Worm (Caenorhabditis elegans) whole organism, young adult: ENCODE data around the gene ugt-12.

Experiments
- B0261.1 ChIP-seq: sonication (generic microtip); optimal IDR thresholded peaks from 2 replicates; lab custom pipeline; 2016; ENCODE audit warnings: mild to moderate bottlenecking, missing genetic modification characterization, moderate library complexity, missing compliant biosample characterization
- B0336.3 ChIP-seq: fragments of 200-800 bp; sonication (Bioruptor generic); IDR thresholded peaks from 2 replicates; pipeline ENCODE4 v1.3.6; 2022; ENCODE audit warnings: missing genetic modification characterization, missing compliant biosample characterization
- D2030.7 ChIP-seq: fragments of 200-800 bp; sonication (Bioruptor generic); IDR thresholded peaks from 2 replicates; pipeline ENCODE4 v1.3.6; 2022; ENCODE audit warnings: missing genetic modification reagents, missing genetic modification characterization, missing compliant biosample characterization
- F49E8.2 ChIP-seq: sonication (generic microtip); optimal IDR thresholded peaks from 3 replicates; lab custom pipeline; 2017; ENCODE audit warnings: missing genetic modification characterization, mild to moderate bottlenecking, missing compliant biosample characterization, antibody characterized with exemption, moderate library complexity; ENCODE audit not compliant: insufficient read depth
- F57C9.4 ChIP-seq: sonication (generic microtip); optimal IDR thresholded peaks from 2 replicates; lab custom pipeline; 2017; ENCODE audit warnings: mild to moderate bottlenecking, missing genetic modification characterization, missing compliant biosample characterization
- T26A5.8 ChIP-seq: sonication (generic microtip); optimal IDR thresholded peaks from 2 replicates; lab custom pipeline; 2016; ENCODE audit warnings: missing genetic modification characterization, missing compliant biosample characterization
- Y53G8AR.9 ChIP-seq: fragments of 200-800 bp; sonication (Bioruptor generic); conservative IDR thresholded peaks from 2 replicates; pipeline ENCODE4 v1.3.6; 2022; ENCODE audit warnings: missing genetic modification reagents, missing genetic modification characterization, missing compliant biosample characterization
- Y56A3A.18 ChIP-seq: fragments of 200-800 bp; sonication (Bioruptor generic); IDR thresholded peaks from 2 replicates; pipeline ENCODE4 v1.3.6; 2022; ENCODE audit warnings: missing genetic modification reagents, missing genetic modification characterization, missing compliant biosample characterization
- Y79H2A.3 ChIP-seq: fragments of 200-800 bp; sonication (Bioruptor generic); conservative IDR thresholded peaks from 2 replicates; pipeline ENCODE4 v1.3.6; 2022; ENCODE audit warnings: missing genetic modification reagents, missing genetic modification characterization, missing compliant biosample characterization
- Y95B8A.8 ChIP-seq: fragments of 200-800 bp; sonication (Bioruptor generic); IDR thresholded peaks from 2 replicates; pipeline ENCODE4 v1.3.6; 2022; ENCODE audit warnings: missing genetic modification reagents, missing genetic modification characterization, missing compliant biosample characterization
- ama-1 ChIP-seq, 3 experiments: fragments of 150-350 bp in 1 of 3; sonication (generic microtip) in 2 of 3; optimal IDR thresholded peaks; 2 replicates each; lab custom pipeline; 2014 to 2018; ENCODE audit warnings: missing biosample characterization in 2 of 3, missing genetic modification characterization in 2 of 3, missing genetic modification reagents in 2 of 3
- atf-7 ChIP-seq: sonication (generic microtip); optimal IDR thresholded peaks from 2 replicates; lab custom pipeline; 2017; ENCODE audit warnings: mild to moderate bottlenecking, missing genetic modification characterization, missing compliant biosample characterization
- athp-1 ChIP-seq: sonication (generic microtip); optimal IDR thresholded peaks from 2 replicates; lab custom pipeline; 2017; ENCODE audit warnings: mild to moderate bottlenecking, missing genetic modification characterization, missing compliant biosample characterization
- attf-3 ChIP-seq: fragments of 200-800 bp; sonication (Bioruptor generic); conservative IDR thresholded peaks from 2 replicates; pipeline ENCODE4 v1.3.6; 2022; ENCODE audit warnings: missing genetic modification reagents, missing genetic modification characterization, missing compliant biosample characterization
- attf-6 ChIP-seq: fragments of 200-800 bp; sonication (Bioruptor generic); IDR thresholded peaks from 2 replicates; pipeline ENCODE4 v1.3.6; 2022; ENCODE audit warnings: missing genetic modification reagents, missing genetic modification characterization, missing compliant biosample characterization
- cebp-2 ChIP-seq: fragments of 200-800 bp; sonication (Bioruptor generic); IDR thresholded peaks from 2 replicates; pipeline ENCODE4 v1.3.6; 2022; ENCODE audit warnings: missing genetic modification characterization, missing compliant biosample characterization
- ceh-58 ChIP-seq: fragments of 200-800 bp; sonication (Bioruptor generic); IDR thresholded peaks from 2 replicates; pipeline ENCODE4 v1.3.6; 2022; ENCODE audit warnings: missing genetic modification characterization, missing compliant biosample characterization
- chd-7 ChIP-seq: sonication (generic microtip); optimal IDR thresholded peaks from 2 replicates; lab custom pipeline; 2016; ENCODE audit warnings: mild to moderate bottlenecking, missing genetic modification characterization, moderate library complexity, missing compliant biosample characterization
- die-1 ChIP-seq: sonication (generic microtip); optimal IDR thresholded peaks from 2 replicates; lab custom pipeline; 2016; ENCODE audit warnings: missing genotype, mild to moderate bottlenecking, missing genetic modification characterization, missing compliant biosample characterization
- efl-1 ChIP-seq: fragments of 150-350 bp; optimal IDR thresholded peaks from 2 replicates; lab custom pipeline; 2014; ENCODE audit warnings: missing biosample characterization, missing genetic modification reagents, missing genetic modification characterization
- hsf-1 ChIP-seq: fragments of 200-800 bp; sonication (Bioruptor generic); IDR thresholded peaks from 2 replicates; pipeline ENCODE4 v1.3.6; 2022; ENCODE audit warnings: missing genetic modification reagents, missing genetic modification characterization, missing compliant biosample characterization
- let-526 ChIP-seq: fragments of 200-800 bp; sonication (Bioruptor generic); IDR thresholded peaks from 2 replicates; pipeline ENCODE4 v1.3.6; 2022; ENCODE audit warnings: missing genetic modification reagents, missing genetic modification characterization, missing compliant biosample characterization
- let-607 ChIP-seq, 2 experiments: fragments of 200-800 bp in 1 of 2; sonication (Bioruptor generic) in 1 of 2; sonication (generic microtip) in 1 of 2; optimal IDR thresholded peaks; 2 replicates each; lab custom pipeline; 2016 to 2018; ENCODE audit warnings: mild to moderate bottlenecking in 2 of 2, missing compliant biosample characterization in 2 of 2, missing genetic modification characterization in 2 of 2, moderate library complexity in 2 of 2, missing genotype in 1 of 2
- lin-35 ChIP-seq, 3 experiments: fragments of 150-350 bp in 2 of 3; sonication (generic microtip) in 1 of 3; optimal IDR thresholded peaks; 2 replicates each; lab custom pipeline; 2014 to 2018; ENCODE audit warnings: missing biosample characterization in 3 of 3, missing genetic modification characterization in 3 of 3, missing genetic modification reagents in 3 of 3
- lin-40 ChIP-seq: sonication (generic microtip); optimal IDR thresholded peaks from 2 replicates; lab custom pipeline; 2016; ENCODE audit warnings: missing genetic modification characterization, mild to moderate bottlenecking, missing compliant biosample characterization, missing genotype, missing genetic modification reagents
- lin-54 ChIP-seq: fragments of 200-800 bp; sonication (Bioruptor generic); optimal IDR thresholded peaks from 2 replicates; lab custom pipeline; 2018; ENCODE audit warnings: mild to moderate bottlenecking, missing genetic modification characterization, missing compliant biosample characterization
- lsl-1 ChIP-seq: fragments of 200-800 bp; sonication (Bioruptor generic); optimal IDR thresholded peaks from 2 replicates; lab custom pipeline; 2018; ENCODE audit warnings: mild to moderate bottlenecking, missing genetic modification characterization, moderate library complexity, missing compliant biosample characterization
- madf-3 ChIP-seq: fragments of 200-800 bp; sonication (Bioruptor generic); IDR thresholded peaks from 2 replicates; pipeline ENCODE4 v1.3.6; 2022; ENCODE audit warnings: missing genetic modification reagents, missing genetic modification characterization, missing compliant biosample characterization
- madf-6 ChIP-seq: fragments of 200-800 bp; sonication (Bioruptor generic); IDR thresholded peaks from 2 replicates; pipeline ENCODE4 v1.3.6; 2022; ENCODE audit warnings: missing genetic modification reagents, missing genetic modification characterization, missing compliant biosample characterization
- madf-8 ChIP-seq: fragments of 200-800 bp; sonication (Bioruptor generic); conservative IDR thresholded peaks from 2 replicates; pipeline ENCODE4 v1.3.6; 2022; ENCODE audit warnings: missing genetic modification reagents, missing genetic modification characterization, missing compliant biosample characterization
- mcd-1 ChIP-seq: fragments of 200-800 bp; sonication (Bioruptor generic); IDR thresholded peaks from 2 replicates; pipeline ENCODE4 v1.3.6; 2022; ENCODE audit warnings: missing genetic modification reagents, missing genetic modification characterization, missing compliant biosample characterization
- mel-28 ChIP-seq: sonication (generic microtip); optimal IDR thresholded peaks from 2 replicates; lab custom pipeline; 2016; ENCODE audit warnings: borderline replicate concordance, mild to moderate bottlenecking, missing genetic modification characterization, missing compliant biosample characterization
- mxl-1 ChIP-seq: sonication (generic microtip); optimal IDR thresholded peaks from 2 replicates; lab custom pipeline; 2016; ENCODE audit warnings: missing genetic modification characterization, missing compliant biosample characterization
- nfya-2 ChIP-seq: fragments of 200-800 bp; sonication (Bioruptor generic); IDR thresholded peaks from 2 replicates; pipeline ENCODE4 v1.3.6; 2022; ENCODE audit warnings: missing genetic modification reagents, missing genetic modification characterization, missing compliant biosample characterization
- pbrm-1 ChIP-seq: fragments of 200-800 bp; sonication (Bioruptor generic); IDR thresholded peaks from 2 replicates; pipeline ENCODE4 v1.3.6; 2022; ENCODE audit warnings: missing genetic modification reagents, missing genetic modification characterization, missing compliant biosample characterization
- rcor-1 ChIP-seq: fragments of 200-800 bp; sonication (Bioruptor generic); IDR thresholded peaks from 2 replicates; pipeline ENCODE4 v1.3.6; 2022; ENCODE audit warnings: missing genetic modification reagents, missing genetic modification characterization, missing compliant biosample characterization
- rec-8 ChIP-seq, 2 experiments: sonication (generic microtip); optimal IDR thresholded peaks; 2 replicates each; lab custom pipeline; 2016; ENCODE audit warnings: mild to moderate bottlenecking in 2 of 2, missing genetic modification characterization in 2 of 2, missing genetic modification reagents in 2 of 2, missing genotype in 2 of 2, missing biosample characterization in 1 of 2, missing compliant biosample characterization in 1 of 2, moderate library complexity in 1 of 2
- snpc-1.3 ChIP-seq: sonication (generic microtip); optimal IDR thresholded peaks from 2 replicates; lab custom pipeline; 2017; ENCODE audit warnings: missing genetic modification characterization, mild to moderate bottlenecking, missing compliant biosample characterization, antibody characterized with exemption, moderate library complexity, missing genotype, missing genetic modification reagents; ENCODE audit not compliant: insufficient read depth
- snpc-3.4 ChIP-seq: sonication (generic microtip); optimal IDR thresholded peaks from 2 replicates; lab custom pipeline; 2017; ENCODE audit warnings: missing genetic modification characterization, mild to moderate bottlenecking, missing compliant biosample characterization, antibody characterized with exemption, moderate library complexity, missing genotype, missing genetic modification reagents
- snpc-4 ChIP-seq, 5 experiments: fragments of 150-350 bp in 1 of 5; sonication (generic microtip) in 4 of 5; optimal IDR thresholded peaks; 2 replicates each; lab custom pipeline; 2014 to 2018; ENCODE audit warnings: missing genetic modification characterization in 5 of 5, missing biosample characterization in 3 of 5, antibody characterized with exemption in 2 of 5, mild to moderate bottlenecking in 2 of 5, missing compliant biosample characterization in 2 of 5, missing genotype in 2 of 5, moderate library complexity in 2 of 5, missing genetic modification reagents in 1 of 5
- tbp1 ChIP-seq: fragments of 200-800 bp; sonication (Bioruptor generic); optimal IDR thresholded peaks from 2 replicates; lab custom pipeline; 2018; ENCODE audit warnings: mild to moderate bottlenecking, missing genetic modification characterization, missing compliant biosample characterization
- xnd-1 ChIP-seq: sonication (generic microtip); optimal IDR thresholded peaks from 2 replicates; lab custom pipeline; 2016; ENCODE audit warnings: missing genotype, missing genetic modification reagents, missing genetic modification characterization, missing compliant biosample characterization
- ztf-6 ChIP-seq: fragments of 200-800 bp; sonication (Bioruptor generic); IDR thresholded peaks from 2 replicates; pipeline ENCODE4 v1.3.6; 2022; ENCODE audit warnings: missing genetic modification reagents, missing genetic modification characterization, missing compliant biosample characterization

The ugt-12 gene

DNA sequence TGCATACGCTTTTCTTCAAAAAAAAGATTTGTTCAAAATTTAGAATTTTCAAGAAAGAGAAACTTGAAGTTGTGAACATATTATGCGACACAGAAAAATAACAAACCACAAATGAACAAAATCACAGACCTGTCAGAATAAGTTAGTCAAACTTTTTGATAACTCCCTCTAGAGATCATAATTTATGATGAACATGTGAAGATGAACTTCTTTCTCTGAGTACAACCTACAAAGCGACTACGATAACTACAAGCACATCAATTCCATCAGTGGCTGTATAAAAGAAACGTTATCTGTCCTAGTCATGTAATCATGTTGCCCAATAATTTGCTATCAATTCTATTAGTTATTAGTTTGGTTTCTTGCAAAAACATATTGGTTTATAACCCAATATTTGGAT is 6.3 kb upstream of the ugt-12 start, which contains the start of gene ugt-9:
ugt-9 (plus strand) TSS at position 305 of the 400 bp plus-strand sequence.
- no peak for TF ChIP-seq ceh-58 (GFP tag; lab: Robert Waterston, UW)
- no peak for TF ChIP-seq ama-1 (optimal IDR thresholded peaks at IDR 0.05; lab: Kevin White, UChicago)
- no peak for TF ChIP-seq ama-1 (GFP tag; optimal IDR thresholded peaks at IDR 0.05; lab: Kevin White, UChicago)
- TF ChIP-seq Y95B8A.8 (GFP tag; lab: Robert Waterston, UW), result no peak
- TF ChIP-seq madf-3 (GFP tag; lab: Robert Waterston, UW), result no peak
- no peak for TF ChIP-seq B0336.3 (GFP tag; lab: Robert Waterston, UW)
- TF ChIP-seq F57C9.4 (tag; lab: Kevin White, UChicago), result no peak
- no peak for TF ChIP-seq T26A5.8 (tag; lab: Kevin White, UChicago)
- TF ChIP-seq lin-35 (GFP tag; optimal IDR thresholded peaks at IDR 0.05; lab: Kevin White, UChicago), result no peak
- no peak for TF ChIP-seq attf-3
- no peak for TF ChIP-seq let-607 (tag; optimal IDR thresholded peaks at IDR 0.05; lab: Kevin White, UChicago)
- TF ChIP-seq lin-40 (tag; lab: Kevin White, UChicago), result no peak
- TF ChIP-seq cebp-2, result no peak
- no peak for TF ChIP-seq snpc-3.4 (tag; lab: Kevin White, UChicago)
- TF ChIP-seq hsf-1, result no peak

- TF ChIP-seq Y79H2A.3 (GFP tag; lab: Robert Waterston, UW) (no peak), mcd-1 (GFP tag; lab: Robert Waterston, UW) (no peak), Y53G8AR.9 (no peak)
Measured at ce11 chrV:4894971-4895370, 5.5 kb upstream of the ugt-12 start, which contains the start of gene ugt-11. ugt-11 (minus strand) TSS chrV:4895071.

DNA sequence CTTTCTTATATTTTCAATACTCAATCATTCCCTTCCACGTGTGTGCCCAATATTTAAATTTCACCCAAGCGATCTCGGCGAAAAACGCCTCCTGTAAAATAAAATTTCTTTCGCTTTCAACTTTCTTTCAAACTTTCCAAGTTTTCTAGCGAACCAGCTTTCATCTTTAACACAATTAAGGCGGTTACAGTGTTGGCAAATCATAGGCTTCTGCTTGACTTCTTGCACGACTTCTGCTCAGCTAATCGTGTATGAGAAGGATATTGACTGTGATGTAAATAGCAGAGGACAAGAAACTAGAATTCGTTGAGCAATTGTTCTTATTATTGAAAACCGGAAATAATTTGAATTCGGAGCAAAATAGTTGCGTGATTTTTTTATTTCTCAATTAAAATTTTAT is 1.9 kb upstream of the ugt-12 start:
- TF ChIP-seq B0336.3 (GFP tag; lab: Robert Waterston, UW) (peak; percentile 84), die-1 (tag; lab: Kevin White, UChicago) (peak; percentile 16), lsl-1 (GFP tag; lab: Kevin White, UChicago) (peak; percentile 57), attf-6 (GFP tag; lab: Robert Waterston, UW) (peak; percentile 70; the same call in 1 of the 2 replicates), hsf-1 (peak; percentile 77), lin-54 (GFP tag; lab: Kevin White, UChicago) (peak; percentile 25), lin-35 (GFP tag; optimal IDR thresholded peaks at IDR 0.05; lab: Kevin White, UChicago) (peak in 1 of 3 experiments; percentile 7), chd-7 (no peak), ztf-6 (no peak), madf-8 (peak; percentile 53), cebp-2 (0 out of 2 replicates have a peak, but pooled peaks have one; percentile 74), snpc-4 (GFP tag; optimal IDR thresholded peaks at IDR 0.05; lab: Kevin White, UChicago) (no peak), snpc-4 (tag; optimal IDR thresholded peaks at IDR 0.05; lab: Kevin White, UChicago) (peak in 2 of 4 experiments; percentile 6 to 31), snpc-1.3 (tag; lab: Kevin White, UChicago) (peak; percentile 45), D2030.7 (GFP tag; lab: Robert Waterston, UW) (peak; percentile 53), athp-1 (tag; lab: Kevin White, UChicago) (no peak), rcor-1 (peak; percentile 52; the same call in 1 of the 2 replicates), pbrm-1 (peak; percentile 62; the same call in 1 of the 2 replicates), tbp1 (GFP tag; lab: Kevin White, UChicago) (peak; percentile 1), F49E8.2 (peak; percentile 38), mxl-1 (tag; lab: Kevin White, UChicago) (peak; percentile 8), efl-1 (peak; percentile 38), xnd-1 (tag; lab: Kevin White, UChicago) (peak; percentile 74), rec-8 (tag; optimal IDR thresholded peaks at IDR 0.05; lab: Kevin White, UChicago) (no peak), let-526 (GFP tag; lab: Robert Waterston, UW) (no peak), mel-28 (tag; lab: Kevin White, UChicago) (no peak), lin-40 (tag; lab: Kevin White, UChicago) (no peak), B0261.1 (tag; lab: Kevin White, UChicago) (no peak), atf-7 (tag; lab: Kevin White, UChicago) (no peak), madf-6 (GFP tag; lab: Robert Waterston, UW) (peak; percentile 84), Y56A3A.18 (GFP tag; lab: Robert Waterston, UW) (0 out of 2 replicates have a peak, but pooled peaks have one; percentile 6), nfya-2 (GFP tag; lab: Robert Waterston, UW) (no peak)
